Fruit fly (Drosophila melanogaster): ENCODE measurements around the gene rha.

The rha gene

dm6 chr3R:25328540-25328939 is 11.5 kb upstream of the rha start:
- 0 out of 3 replicates have a peak, but pooled peaks have one; percentile 28 for TF ChIP-seq CG8119 (GFP tag; IDR thresholded peaks at IDR 0.05)
- 0 out of 3 replicates have a peak, but pooled peaks have one; percentile 17 for TF ChIP-seq eg (GFP tag; IDR thresholded peaks at IDR 0.05)

DNA sequence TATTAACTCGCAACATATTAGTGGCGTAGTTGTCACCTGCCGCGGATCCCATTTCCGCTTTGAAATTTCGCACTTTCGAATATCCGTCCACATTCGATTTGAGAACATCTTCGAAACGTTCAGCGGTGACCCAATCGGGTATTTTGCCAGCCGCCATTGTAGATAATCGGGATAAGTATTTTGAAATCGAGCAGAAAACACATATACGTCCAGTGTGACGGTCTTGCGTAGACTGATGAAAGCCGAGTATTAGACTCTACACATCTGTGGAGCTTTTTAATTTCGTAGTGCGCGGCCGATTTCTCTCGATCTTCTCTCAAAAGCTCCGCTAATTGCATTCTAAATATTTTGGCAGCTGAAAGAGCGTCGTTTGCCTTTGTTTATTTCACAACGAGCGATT is 11.0 kb upstream of the rha start, which contains the start of gene CHKov1:
Gene CHKov1 (minus strand): TSS at position 238 of the 400 bp plus-strand sequence.
- TF ChIP-seq vri (GFP tag; optimal IDR thresholded peaks at IDR 0.05): peak; percentile 30
- 0 out of 2 replicates have a peak, but pooled peaks have one; percentile 21 for TF ChIP-seq CG15336 (GFP tag; IDR thresholded peaks at IDR 0.05)
- no peak for TF ChIP-seq CG10669 (GFP tag; optimal IDR thresholded peaks at IDR 0.05)
- TF ChIP-seq fd85E (GFP tag; optimal IDR thresholded peaks at IDR 0.05): no peak
- TF ChIP-seq Gug (GFP tag; IDR thresholded peaks at IDR 0.05): no peak

- TF ChIP-seq Blimp-1 (GFP tag; optimal IDR thresholded peaks at IDR 0.05) (no peak), CG7368 (GFP tag; optimal IDR thresholded peaks at IDR 0.05) (no peak), Sox14 (GFP tag; optimal IDR thresholded peaks at IDR 0.05) (no peak), achi (GFP tag; optimal IDR thresholded peaks at IDR 0.05) (no peak), CG34406 (GFP tag; optimal IDR thresholded peaks at IDR 0.05) (no peak), Eip78C (GFP tag) (no peak), Gug (GFP tag; IDR thresholded peaks at IDR 0.05) (no peak), CG10631 (GFP tag; optimal IDR thresholded peaks at IDR 0.05) (no peak), CG1621 (tag; optimal IDR thresholded peaks at IDR 0.05) (no peak), cyc (GFP tag; optimal IDR thresholded peaks at IDR 0.05) (no peak), dac (GFP tag; optimal IDR thresholded peaks at IDR 0.05) (no peak), esn (GFP tag; optimal IDR thresholded peaks at IDR 0.05) (no peak), dsx (GFP tag; optimal IDR thresholded peaks at IDR 0.05; ENCODE audit: poor library complexity, severe bottlenecking) (no peak), net (GFP tag; optimal IDR thresholded peaks at IDR 0.05) (no peak), svp (GFP tag) (no peak), CG32006 (GFP tag; optimal IDR thresholded peaks at IDR 0.05) (no peak), CG3919 (GFP tag; optimal IDR thresholded peaks at IDR 0.05) (no peak), fd59A (GFP tag; optimal IDR thresholded peaks at IDR 0.05) (no peak), CG6792 (GFP tag; optimal IDR thresholded peaks at IDR 0.05) (no peak), CG4318 (GFP tag; optimal IDR thresholded peaks at IDR 0.05) (no peak)
Measured at dm6 chr3R:25331103-25331502, 8.9 kb upstream of the rha start, which contains the start of gene CHKov2. CHKov2 (minus strand) TSS chr3R:25331203.

- TF ChIP-seq CG6276 (GFP tag; optimal IDR thresholded peaks at IDR 0.05) (no peak), cyc (GFP tag; optimal IDR thresholded peaks at IDR 0.05) (no peak), CG7368 (GFP tag; optimal IDR thresholded peaks at IDR 0.05) (no peak), acj6 (GFP tag; optimal IDR thresholded peaks at IDR 0.05) (no peak), topi (GFP tag; optimal IDR thresholded peaks at IDR 0.05) (no peak), Smox (GFP tag; optimal IDR thresholded peaks at IDR 0.05) (no peak), ss (GFP tag; optimal IDR thresholded peaks at IDR 0.05) (no peak)
Measured at dm6 chr3R:25335065-25335464, 5.0 kb upstream of the rha start, which contains the start of the genes CG10669 and CG11902. CG10669 (minus strand) TSS chr3R:25335243. CG11902 (plus strand) TSS chr3R:25335257.

DNA sequence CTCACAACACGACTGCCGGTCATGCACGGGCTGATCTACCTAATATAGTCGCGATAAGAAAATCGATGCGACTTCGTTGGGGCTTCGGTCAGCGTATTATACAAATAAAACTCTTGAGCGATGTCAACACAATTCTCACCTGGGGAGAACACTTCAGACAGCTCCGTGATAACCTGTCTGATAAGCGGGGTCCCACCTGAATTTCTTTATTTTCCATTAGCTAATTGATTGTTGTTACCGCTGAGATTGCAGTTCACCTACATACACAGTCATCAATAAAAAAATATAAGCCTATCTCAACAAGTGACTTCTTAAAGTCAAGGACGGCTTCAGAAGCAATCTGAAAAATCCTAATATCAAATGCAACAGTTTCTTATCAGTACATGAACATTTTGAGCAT is 6.8 kb downstream of the rha start, which contains the start of gene tobi:
Gene tobi (minus strand): TSS at position 23 of the 400 bp plus-strand sequence.
- no peak for TF ChIP-seq CG10631 (GFP tag; optimal IDR thresholded peaks at IDR 0.05)
- no peak for TF ChIP-seq CG10669 (GFP tag; optimal IDR thresholded peaks at IDR 0.05)
- no peak for TF ChIP-seq fd59A (GFP tag; optimal IDR thresholded peaks at IDR 0.05)
- no peak for TF ChIP-seq lz (GFP tag; optimal IDR thresholded peaks at IDR 0.05)
- no peak for TF ChIP-seq Smox (GFP tag; optimal IDR thresholded peaks at IDR 0.05)
- TF ChIP-seq dsx (GFP tag; optimal IDR thresholded peaks at IDR 0.05; ENCODE audit: poor library complexity, severe bottlenecking): no peak
- no peak for TF ChIP-seq CG8632 (GFP tag; optimal IDR thresholded peaks at IDR 0.05)
- no peak for TF ChIP-seq Hr39 (GFP tag; optimal IDR thresholded peaks at IDR 0.05)
- no peak for TF ChIP-seq acj6 (GFP tag; optimal IDR thresholded peaks at IDR 0.05)
- TF ChIP-seq Eip75B (GFP tag; optimal IDR thresholded peaks at IDR 0.05): no peak
- no peak for TF ChIP-seq Ets21C (GFP tag; optimal IDR thresholded peaks at IDR 0.05)
- no peak for TF ChIP-seq CG6163 (GFP tag; IDR thresholded peaks at IDR 0.05)
- no peak for TF ChIP-seq Eip93F (GFP tag; optimal IDR thresholded peaks at IDR 0.05)
- no peak for TF ChIP-seq Blimp-1 (GFP tag; optimal IDR thresholded peaks at IDR 0.05)
- TF ChIP-seq CG1621 (tag; optimal IDR thresholded peaks at IDR 0.05): no peak

Measured in whole organism, prepupa.